Worm (Caenorhabditis elegans): ENCODE measurements around the gene C02G6.2.

- TF ChIP-seq ama-1 (optimal IDR thresholded peaks at IDR 0.05) (no peak), snpc-4 (tag; optimal IDR thresholded peaks at IDR 0.05) (no peak), lsy-2 (tag; optimal IDR thresholded peaks at IDR 0.05) (no peak), lin-13 (GFP tag; optimal IDR thresholded peaks at IDR 0.05) (no peak), egl-27 (tag; optimal IDR thresholded peaks at IDR 0.05) (no peak), unc-39 (tag; optimal IDR thresholded peaks at IDR 0.05) (no peak), aly-2 (tag; optimal IDR thresholded peaks at IDR 0.05) (no peak), mdl-1 (tag; optimal IDR thresholded peaks at IDR 0.05) (no peak), nhr-12 (tag; optimal IDR thresholded peaks at IDR 0.05) (no peak), nhr-10 (tag; optimal IDR thresholded peaks at IDR 0.05) (no peak)
Observed at ce11 chrV:5882429-5882828, 10.6 kb downstream of the C02G6.2 start.

Measured in whole organism, L2 larva.